Worm (Caenorhabditis elegans): ENCODE measurements around the gene sra-37.

DNA sequence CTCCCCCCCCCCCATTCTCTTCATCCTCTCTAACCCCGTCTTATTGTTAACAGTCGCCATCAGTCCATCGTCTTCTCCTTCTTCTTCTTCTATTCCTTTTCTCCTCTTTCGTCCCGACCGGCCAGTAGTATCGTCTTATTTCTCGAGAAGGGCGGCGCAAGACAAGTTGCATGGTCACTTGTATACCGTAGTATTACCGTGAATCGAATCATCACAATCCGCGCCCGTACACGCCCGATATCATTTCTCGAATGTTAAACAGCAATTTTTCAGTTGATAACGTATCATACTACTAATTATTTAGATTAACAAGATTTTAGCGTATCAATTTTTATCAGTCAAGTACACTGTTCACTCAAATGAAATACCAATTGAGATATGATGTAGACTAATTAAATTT, 44.8 kb upstream of the sra-37 start:
- TF ChIP-seq zip-11 (GFP tag; IDR thresholded peaks at IDR 0.05), result no peak
- no peak for TF ChIP-seq pha-4 (GFP tag; IDR thresholded peaks at IDR 0.05)
- TF ChIP-seq pha-4 (tag; optimal IDR thresholded peaks at IDR 0.05), result no peak
- no peak for TF ChIP-seq ceh-20 (GFP tag; IDR thresholded peaks at IDR 0.05)
- TF ChIP-seq daf-8 (GFP tag; IDR thresholded peaks at IDR 0.05), result no peak
- TF ChIP-seq nhr-77 (tag; optimal IDR thresholded peaks at IDR 0.05), result no peak
- no peak for TF ChIP-seq R02D3.7 (tag; optimal IDR thresholded peaks at IDR 0.05)
- TF ChIP-seq mxl-3 (GFP tag; optimal IDR thresholded peaks at IDR 0.05), result peak; percentile 8
- no peak for TF ChIP-seq ctbp-1 (GFP tag; IDR thresholded peaks at IDR 0.05)
- TF ChIP-seq lim-7 (GFP tag; IDR thresholded peaks at IDR 0.05), result no peak
- no peak for TF ChIP-seq fos-1 (tag; optimal IDR thresholded peaks at IDR 0.05)
- no peak for TF ChIP-seq nhr-11 (tag; optimal IDR thresholded peaks at IDR 0.05)
